Fruit fly (Drosophila melanogaster) S2 (cell line): ENCODE data around the gene Osi20.

Experiments used
- CG8478 ChIP-seq: fragments of >200 bp; optimal IDR thresholded peaks from 2 replicates; lab custom pipeline; 2018
- CTCF ChIP-seq, 2 experiments: fragments of >200 bp; optimal IDR thresholded peaks; 2 replicates each; lab custom pipeline; 2018

DNA sequence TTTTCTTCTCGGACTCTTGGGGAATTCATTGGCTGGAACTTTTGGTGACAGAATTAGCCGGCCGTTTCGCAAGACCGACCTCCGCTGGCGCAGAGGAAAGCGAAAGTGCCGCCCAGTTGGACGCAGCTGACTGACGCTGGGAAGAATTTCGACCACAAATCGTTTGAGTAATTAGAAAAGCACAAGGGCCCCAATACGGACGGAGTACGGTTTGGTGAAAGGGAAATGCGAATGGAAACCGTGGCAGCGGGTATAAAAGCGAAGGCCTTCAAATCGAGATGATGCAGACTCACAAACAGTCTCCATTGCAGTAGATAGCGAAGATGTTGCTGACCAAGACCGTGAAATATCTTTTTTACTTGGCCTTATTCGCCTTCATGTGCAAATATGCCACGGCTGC lies 34.9 kb upstream of the Osi20 start, which contains the start of gene Osi16:
- TF ChIP-seq CG8478 (lab: Kevin White, UChicago) (no peak), CTCF (optimal IDR thresholded peaks at IDR 0.05; lab: Kevin White, UChicago) (no peak)
